Fruit fly (Drosophila melanogaster) S2 (cell line): ENCODE data around the gene Tsf1.

ENCODE experiments used
- CG8478 ChIP-seq: fragments of >200 bp; optimal IDR thresholded peaks from 2 replicates; lab custom pipeline; 2018
- CTCF ChIP-seq, 2 experiments: fragments of >200 bp; optimal IDR thresholded peaks; 2 replicates each; lab custom pipeline; 2018

DNA sequence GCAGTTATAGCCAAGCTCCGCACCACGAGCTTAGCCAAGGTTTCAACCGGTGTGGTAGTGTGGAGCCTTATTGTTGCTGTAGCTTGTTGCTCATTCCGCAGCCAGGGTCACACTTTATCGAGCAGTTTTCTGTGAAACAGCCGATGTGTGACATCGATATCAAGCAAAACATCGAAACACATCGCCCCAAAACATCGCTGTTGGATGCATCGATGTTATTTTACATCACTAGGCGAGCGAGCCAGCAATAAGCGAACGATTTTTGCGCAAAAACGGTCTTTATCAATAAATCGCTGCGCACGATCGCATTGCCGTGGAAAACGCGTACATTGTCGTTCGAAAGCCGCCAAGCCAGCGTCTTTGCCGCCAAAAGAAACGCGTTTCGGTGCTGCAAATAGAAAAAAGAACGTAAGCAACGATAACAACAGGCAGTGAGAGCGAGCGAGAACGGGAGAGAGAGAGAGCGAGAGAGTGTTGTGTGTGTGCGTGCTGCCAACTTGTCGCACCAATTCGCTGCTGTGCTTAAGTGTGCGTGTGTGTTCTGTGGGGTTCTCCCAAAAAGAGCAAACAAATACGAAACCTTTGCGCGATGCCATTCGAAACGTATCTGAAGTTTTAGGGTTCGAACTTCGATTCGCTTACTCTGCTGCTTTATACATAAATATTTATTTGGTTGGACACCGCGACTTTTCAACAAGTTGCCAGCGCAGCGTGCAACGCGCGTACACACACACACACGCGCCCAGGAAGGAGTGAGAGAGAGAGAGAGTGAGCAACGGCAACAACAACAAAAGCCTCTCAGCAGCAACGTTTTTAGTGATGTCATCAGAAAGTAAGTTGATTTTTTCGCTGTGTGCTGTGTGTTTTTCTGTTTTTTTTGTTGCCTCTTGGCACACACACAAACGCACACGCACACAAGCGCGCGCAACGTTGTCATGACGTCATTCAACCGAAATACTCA is 15.8 kb upstream of the Tsf1 start:
- TF ChIP-seq CG8478 (lab: Kevin White, UChicago) (no peak), CTCF (optimal IDR thresholded peaks at IDR 0.05; lab: Kevin White, UChicago) (peak; percentile 72)
